Worm (Caenorhabditis elegans) whole organism, L2 larva: ENCODE data around the gene str-161.

Experiments
- Y55F3AM.14 ChIP-seq: fragments of 200-800 bp; sonication (Bioruptor generic); optimal IDR thresholded peaks from 2 replicates; lab custom pipeline; 2018; ENCODE audit warnings: mild to moderate bottlenecking, missing genetic modification characterization, missing compliant biosample characterization
- blmp-1 ChIP-seq: sonication (generic microtip); optimal IDR thresholded peaks from 2 replicates; lab custom pipeline; 2017; ENCODE audit warnings: missing genetic modification characterization, mild to moderate bottlenecking, missing compliant biosample characterization, antibody characterized with exemption, moderate library complexity; ENCODE audit not compliant: insufficient read depth
- elt-1 ChIP-seq: fragments of 150-350 bp; optimal IDR thresholded peaks from 2 replicates; lab custom pipeline; 2014; ENCODE audit warnings: missing biosample characterization, missing genetic modification characterization
- fos-1 ChIP-seq: fragments of 150-350 bp; optimal IDR thresholded peaks from 2 replicates; lab custom pipeline; 2014; ENCODE audit warnings: missing biosample characterization, missing genetic modification characterization
- lsy-2 ChIP-seq, 2 experiments: fragments of 150-350 bp in 1 of 2; sonication (generic microtip) in 1 of 2; optimal IDR thresholded peaks; 2 replicates each; lab custom pipeline; 2014 to 2017; ENCODE audit warnings: missing biosample characterization in 2 of 2, missing genetic modification characterization in 2 of 2
- mab-5 ChIP-seq: fragments of 150-350 bp; optimal IDR thresholded peaks from 2 replicates; lab custom pipeline; 2014; ENCODE audit warnings: missing biosample characterization, missing genetic modification characterization
- mbf-1 ChIP-seq: sonication (generic microtip); optimal IDR thresholded peaks from 2 replicates; lab custom pipeline; 2017; ENCODE audit warnings: missing biosample characterization, missing genetic modification characterization
- mdl-1 ChIP-seq, 2 experiments: fragments of 150-350 bp in 1 of 2; sonication (generic microtip) in 1 of 2; optimal IDR thresholded peaks; 2 replicates each; lab custom pipeline; 2017; ENCODE audit warnings: missing biosample characterization in 2 of 2, missing genetic modification characterization in 2 of 2
- nhr-10 ChIP-seq: sonication (generic microtip); optimal IDR thresholded peaks from 2 replicates; lab custom pipeline; 2017; ENCODE audit warnings: missing biosample characterization, missing genetic modification characterization
- nhr-12 ChIP-seq: fragments of 150-350 bp; optimal IDR thresholded peaks from 2 replicates; lab custom pipeline; 2014; ENCODE audit warnings: missing biosample characterization, missing genetic modification characterization
- nhr-23 ChIP-seq: fragments of 150-350 bp; optimal IDR thresholded peaks from 2 replicates; lab custom pipeline; 2014; ENCODE audit warnings: missing biosample characterization, missing genetic modification reagents, missing genetic modification characterization
- snpc-4 ChIP-seq: fragments of 150-350 bp; optimal IDR thresholded peaks from 2 replicates; lab custom pipeline; 2014; ENCODE audit warnings: missing biosample characterization, missing genetic modification characterization
- zag-1 ChIP-seq: fragments of 150-350 bp; optimal IDR thresholded peaks from 2 replicates; lab custom pipeline; 2014; ENCODE audit warnings: missing biosample characterization, missing genetic modification characterization
- ztf-11 ChIP-seq: sonication (generic microtip); optimal IDR thresholded peaks from 2 replicates; lab custom pipeline; 2017; ENCODE audit warnings: missing biosample characterization, missing genetic modification characterization
- ztf-4 ChIP-seq: fragments of 150-350 bp; optimal IDR thresholded peaks from 2 replicates; lab custom pipeline; 2014; ENCODE audit warnings: missing biosample characterization, missing genetic modification characterization

The str-161 gene

ce11 chrIV:4856195-4856594 is 47.7 kb downstream of the str-161 start, which contains the start of gene Y17G9A.2:
Y17G9A.2 (minus strand) TSS chrIV:4856295.
- TF ChIP-seq fos-1 (tag; lab: Kevin White, UChicago) = no peak
- TF ChIP-seq blmp-1 (tag; lab: Kevin White, UChicago) = no peak
- no peak for TF ChIP-seq mbf-1
- no peak for TF ChIP-seq ztf-4 (tag; lab: Kevin White, UChicago)
- TF ChIP-seq elt-1 (tag; lab: Kevin White, UChicago) = no peak
- no peak for TF ChIP-seq lsy-2 (tag; optimal IDR thresholded peaks at IDR 0.05; lab: Kevin White, UChicago)
- TF ChIP-seq snpc-4 (tag; lab: Kevin White, UChicago) = no peak
- no peak for TF ChIP-seq nhr-10 (tag; lab: Kevin White, UChicago)
- TF ChIP-seq Y55F3AM.14 (GFP tag; lab: Kevin White, UChicago) = no peak
- TF ChIP-seq nhr-12 (tag; lab: Kevin White, UChicago) = no peak
- no peak for TF ChIP-seq nhr-23 (tag; lab: Kevin White, UChicago)
- TF ChIP-seq ztf-11 (tag; lab: Kevin White, UChicago) = no peak
- no peak for TF ChIP-seq mdl-1 (tag; optimal IDR thresholded peaks at IDR 0.05; lab: Kevin White, UChicago)
- no peak for TF ChIP-seq mab-5 (tag; lab: Kevin White, UChicago)
- no peak for TF ChIP-seq zag-1 (tag; lab: Kevin White, UChicago)
